Worm (Caenorhabditis elegans): Measurements from ENCODE around the gene Y81B9A.3.

ce11 chrX:9171241-9171640 lies 11.0 kb upstream of the Y81B9A.3 start, which contains the start of gene B0563.1:
- TF ChIP-seq nhr-232 (tag; optimal IDR thresholded peaks at IDR 0.05): no peak
- TF ChIP-seq sox-4 (tag; optimal IDR thresholded peaks at IDR 0.05): no peak
- no peak for TF ChIP-seq ceh-9 (tag; optimal IDR thresholded peaks at IDR 0.05)
- TF ChIP-seq ama-1 (optimal IDR thresholded peaks at IDR 0.05): no peak
- no peak for TF ChIP-seq dmd-4 (tag; optimal IDR thresholded peaks at IDR 0.05; ENCODE audit: borderline replicate concordance)
- TF ChIP-seq unc-86 (tag; optimal IDR thresholded peaks at IDR 0.05): no peak
- no peak for TF ChIP-seq nfya-1 (tag; optimal IDR thresholded peaks at IDR 0.05)
- no peak for TF ChIP-seq ceh-24 (tag; optimal IDR thresholded peaks at IDR 0.05)
- TF ChIP-seq K09A11.1 (tag; optimal IDR thresholded peaks at IDR 0.05; ENCODE audit: insufficient read depth): no peak
